Worm (Caenorhabditis elegans): ENCODE results near the gene mpc-1.

Gene mpc-1

DNA sequence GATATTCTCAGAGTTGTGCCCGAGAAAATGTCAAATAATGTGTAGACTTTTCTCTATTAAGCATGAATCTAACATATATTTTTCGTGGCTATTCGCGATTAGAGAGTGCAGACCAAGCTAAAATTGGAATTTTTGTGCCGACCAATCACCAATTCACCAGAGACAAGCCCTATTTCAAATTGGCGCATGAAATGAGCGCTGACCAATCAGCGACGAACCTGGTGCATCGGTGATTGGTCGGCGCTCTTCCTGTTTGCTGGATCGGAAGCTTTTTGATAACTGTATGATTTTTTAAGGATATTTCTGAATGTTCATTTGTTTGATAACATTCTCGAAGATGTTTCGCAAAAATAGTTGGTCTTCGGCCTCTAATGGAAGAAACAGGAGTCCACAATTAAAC lies 40.0 kb downstream of the mpc-1 start:
- TF ChIP-seq ztf-25 (GFP tag; IDR thresholded peaks at IDR 0.05) = 0 out of 2 replicates have a peak, but pooled peaks have one; percentile 9
- TF ChIP-seq mxl-1 (tag; optimal IDR thresholded peaks at IDR 0.05) = no peak

DNA sequence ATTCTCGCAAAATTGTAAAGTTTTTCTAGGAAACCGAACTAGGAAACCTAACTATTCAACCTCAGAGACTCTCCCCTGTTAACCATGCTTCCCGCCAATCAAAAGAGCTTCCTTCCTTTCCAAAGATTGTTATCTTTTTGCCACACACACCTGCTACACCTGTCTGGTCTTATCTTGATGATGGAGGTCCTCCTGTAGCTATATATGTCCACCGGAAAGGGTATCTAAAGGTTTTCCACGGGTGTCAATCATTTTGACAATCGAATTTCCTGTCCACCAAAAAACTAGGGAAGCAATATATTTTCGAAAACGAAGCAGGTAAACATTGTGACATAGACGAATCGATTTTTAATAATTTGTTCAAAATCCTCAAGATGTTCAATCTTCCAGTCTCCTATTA lies 40.5 kb downstream of the mpc-1 start:
- TF ChIP-seq unc-62 (GFP tag; optimal IDR thresholded peaks at IDR 0.05) (peak; percentile 89), lir-1 (GFP tag; conservative IDR thresholded peaks at IDR 0.05) (no peak), ets-4 (GFP tag; optimal IDR thresholded peaks at IDR 0.05) (no peak)

DNA sequence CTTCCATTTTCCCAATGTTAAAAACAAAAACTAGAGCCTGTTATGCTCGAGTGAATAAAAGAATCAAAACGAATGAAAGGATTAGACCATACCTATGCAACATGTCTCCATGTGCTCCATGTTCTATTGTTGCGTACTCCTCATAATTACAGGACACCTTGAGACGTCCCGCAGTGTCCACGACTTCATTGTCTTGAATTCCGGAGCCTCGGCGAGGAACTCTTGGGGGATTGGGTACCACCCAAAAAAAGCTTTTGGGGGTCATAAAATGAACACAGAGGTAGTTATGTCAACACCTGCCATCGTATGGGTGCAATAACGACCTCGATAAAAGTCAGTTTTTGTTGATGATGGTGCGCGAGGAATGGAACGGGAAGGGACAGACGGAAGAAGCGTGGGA lies 41.7 kb downstream of the mpc-1 start:
- TF ChIP-seq lin-26 (GFP tag; IDR thresholded peaks at IDR 0.05) (0 out of 2 replicates have a peak, but pooled peaks have one; percentile 19), mcd-1 (GFP tag; IDR thresholded peaks at IDR 0.05) (no peak)

DNA sequence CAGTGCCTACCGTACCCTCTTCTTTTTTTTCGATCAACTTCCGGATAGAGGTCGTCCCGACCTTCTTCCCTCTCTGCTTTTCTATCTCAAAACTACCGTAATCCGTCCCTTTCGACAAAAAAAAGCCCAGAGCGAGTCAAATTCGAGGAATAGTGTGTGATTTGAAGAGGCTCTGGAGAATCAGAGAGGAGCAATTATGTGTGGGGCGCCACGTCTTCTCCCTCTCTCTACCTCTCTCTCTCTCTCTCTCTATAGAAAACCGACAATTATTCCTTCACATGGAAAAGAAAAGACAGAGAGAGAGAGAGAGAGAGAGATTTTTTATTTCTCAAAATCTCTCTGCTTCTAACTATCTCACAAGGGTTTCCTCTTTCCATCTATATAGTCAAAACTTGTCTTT lies 43.3 kb downstream of the mpc-1 start:
- no peak for TF ChIP-seq B0261.1 (tag; optimal IDR thresholded peaks at IDR 0.05)
- TF ChIP-seq hmg-1.2 (GFP tag; IDR thresholded peaks at IDR 0.05) = peak; percentile 27; the same call in 1 of the 2 replicates
- TF ChIP-seq C06A6.2 (GFP tag; conservative IDR thresholded peaks at IDR 0.05) = no peak
- no peak for TF ChIP-seq rec-8 (tag; optimal IDR thresholded peaks at IDR 0.05)
- TF ChIP-seq ceh-58 (GFP tag; IDR thresholded peaks at IDR 0.05) = no peak
- TF ChIP-seq ztf-28 (GFP tag; IDR thresholded peaks at IDR 0.05) = no peak

DNA sequence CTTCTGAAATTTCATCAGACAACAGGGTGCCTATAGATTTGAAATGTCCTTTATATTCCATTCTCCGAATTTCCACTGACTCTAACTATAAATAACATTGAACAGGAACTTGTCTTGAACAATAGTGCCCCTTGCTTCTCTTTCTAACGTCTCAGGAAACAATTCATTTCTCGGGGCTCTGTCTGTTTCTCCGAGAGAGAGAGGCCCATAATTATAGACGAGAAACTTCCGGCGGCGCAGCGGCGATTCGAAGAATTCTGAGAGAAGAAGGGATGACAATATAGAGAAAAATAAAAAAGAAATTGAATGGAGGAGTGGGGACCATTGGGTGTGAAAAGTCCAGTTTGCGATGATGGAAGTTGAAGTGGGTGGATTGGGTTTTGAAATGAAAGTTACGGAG lies 47.0 kb downstream of the mpc-1 start:
- TF ChIP-seq nfyb-1 (GFP tag; IDR thresholded peaks at IDR 0.05) = no peak
- TF ChIP-seq snpc-1.1 (tag; optimal IDR thresholded peaks at IDR 0.05; ENCODE audit: insufficient read depth) = no peak
- TF ChIP-seq zfh-2 (GFP tag; conservative IDR thresholded peaks at IDR 0.05) = no peak
- no peak for TF ChIP-seq lin-35 (GFP tag; optimal IDR thresholded peaks at IDR 0.05)
- no peak for TF ChIP-seq let-526 (GFP tag; IDR thresholded peaks at IDR 0.05)
- TF ChIP-seq ccch-3 (GFP tag; optimal IDR thresholded peaks at IDR 0.05) = no peak
- no peak for TF ChIP-seq snpc-3.4 (tag; optimal IDR thresholded peaks at IDR 0.05)
- no peak for TF ChIP-seq ztf-26 (tag; optimal IDR thresholded peaks at IDR 0.05)
- TF ChIP-seq ztf-3 (GFP tag; optimal IDR thresholded peaks at IDR 0.05) = no peak
- TF ChIP-seq zim-3 (tag; optimal IDR thresholded peaks at IDR 0.05) = no peak
- no peak for TF ChIP-seq F37B4.10 (GFP tag; IDR thresholded peaks at IDR 0.05)
- no peak for TF ChIP-seq dpl-1 (GFP tag; optimal IDR thresholded peaks at IDR 0.05)
- no peak for TF ChIP-seq lir-1 (GFP tag; conservative IDR thresholded peaks at IDR 0.05)
- TF ChIP-seq athp-1 (tag; optimal IDR thresholded peaks at IDR 0.05) = no peak
- TF ChIP-seq madf-10 (tag; optimal IDR thresholded peaks at IDR 0.05) = no peak

- TF ChIP-seq mxl-1 (tag; optimal IDR thresholded peaks at IDR 0.05) (no peak), ZK185.1 (tag; optimal IDR thresholded peaks at IDR 0.05; ENCODE audit: poor library complexity, severe bottlenecking) (no peak), F39B2.1 (GFP tag; IDR thresholded peaks at IDR 0.05) (no peak), aptf-2 (GFP tag; conservative IDR thresholded peaks at IDR 0.05) (no peak), rcor-1 (GFP tag; IDR thresholded peaks at IDR 0.05) (no peak), lsy-27 (tag; optimal IDR thresholded peaks at IDR 0.05; ENCODE audit: borderline replicate concordance, insufficient read depth) (no peak), dox-1 (GFP tag; IDR thresholded peaks at IDR 0.05) (no peak), F23B12.7 (tag; optimal IDR thresholded peaks at IDR 0.05; ENCODE audit: insufficient read depth) (no peak), F55B11.4 (tag; optimal IDR thresholded peaks at IDR 0.05; ENCODE audit: borderline replicate concordance, insufficient read depth) (no peak), rec-8 (tag; optimal IDR thresholded peaks at IDR 0.05) (no peak), ccch-3 (GFP tag; optimal IDR thresholded peaks at IDR 0.05) (no peak), nfya-1 (tag; optimal IDR thresholded peaks at IDR 0.05; ENCODE audit: borderline replicate concordance, insufficient read depth) (no peak)
Observed at ce11 chrIII:4461337-4461736, 48.1 kb downstream of the mpc-1 start.

Measured in whole organism, young adult.